Fruit fly (Drosophila melanogaster): ENCODE results near the gene CG33493.

The CG33493 gene

DNA sequence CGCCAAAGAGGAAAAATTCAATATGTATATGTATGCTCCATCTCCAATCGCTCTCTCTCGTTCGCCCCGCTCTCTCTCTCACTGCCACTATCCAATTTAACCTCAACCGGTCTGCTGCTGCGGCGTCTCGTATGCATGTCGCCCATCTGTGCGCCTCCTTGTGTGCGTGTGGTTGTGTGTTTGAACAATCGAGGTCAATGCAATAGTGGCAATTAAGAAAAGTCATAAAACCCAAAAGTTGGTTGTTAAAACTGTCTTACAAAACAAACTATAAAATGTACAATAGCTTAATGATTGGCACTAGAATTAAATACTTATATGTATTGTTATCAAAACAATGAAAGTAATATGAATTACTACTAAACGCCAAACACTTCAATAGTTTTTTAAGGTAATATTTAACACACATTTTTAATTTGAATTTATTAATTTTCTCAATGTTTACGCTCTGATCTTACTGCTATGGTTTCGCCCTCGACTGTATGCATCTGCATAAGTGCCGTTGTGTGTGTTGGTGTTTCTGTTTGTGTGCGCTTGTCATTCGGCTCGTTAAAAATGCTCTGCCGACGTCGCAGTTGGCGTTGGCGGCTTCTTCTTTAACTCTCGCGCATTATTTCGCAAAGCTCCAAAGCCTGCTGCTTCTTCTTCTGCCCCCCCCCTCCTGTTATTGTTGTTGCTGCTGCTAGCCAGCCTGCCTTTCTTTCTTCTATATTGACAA lies 27.4 kb downstream of the CG33493 start (continued):
- TF ChIP-seq crp (GFP tag; optimal IDR thresholded peaks at IDR 0.05) (peak; percentile 10 to 72), HHEX (GFP tag; optimal IDR thresholded peaks at IDR 0.05) (peak; percentile 97), CG14710 (tag; optimal IDR thresholded peaks at IDR 0.05) (peak; percentile 98), Atf3 (GFP tag; optimal IDR thresholded peaks at IDR 0.05) (peak; percentile 78), CG9437 (GFP tag; optimal IDR thresholded peaks at IDR 0.05) (peak; percentile 96), BtbVII (GFP tag; optimal IDR thresholded peaks at IDR 0.05) (peak; percentile 95), pum (GFP tag; optimal IDR thresholded peaks at IDR 0.05) (peak; percentile 77), crc (GFP tag; optimal IDR thresholded peaks at IDR 0.05) (peak; percentile 65), Fer1 (GFP tag; optimal IDR thresholded peaks at IDR 0.05) (peak; percentile 97), cad (GFP tag; optimal IDR thresholded peaks at IDR 0.05) (no peak), CkIIα-i1 (GFP tag; IDR thresholded peaks at IDR 0.05) (no peak), CG1529 (GFP tag; optimal IDR thresholded peaks at IDR 0.05) (peak; percentile 97), tgo (GFP tag; IDR thresholded peaks at IDR 0.05) (peak; percentile 93), cg (GFP tag; optimal IDR thresholded peaks at IDR 0.05) (peak; percentile 94), HLH4C (GFP tag; IDR thresholded peaks at IDR 0.05; ENCODE audit: partially characterized antibody) (no peak), Kr (GFP tag; optimal IDR thresholded peaks at IDR 0.05) (peak; percentile 81), CG12236 (GFP tag; optimal IDR thresholded peaks at IDR 0.05) (peak; percentile 79), lab (GFP tag; optimal IDR thresholded peaks at IDR 0.05) (peak; percentile 96), CG16815 (GFP tag; optimal IDR thresholded peaks at IDR 0.05) (peak; percentile 97), wor (GFP tag; IDR thresholded peaks at IDR 0.05) (peak; percentile 91), CG7786 (GFP tag; optimal IDR thresholded peaks at IDR 0.05) (peak; percentile 74), CG30403 (GFP tag; optimal IDR thresholded peaks at IDR 0.05) (peak; percentile 98), tna (GFP tag; IDR thresholded peaks at IDR 0.05; ENCODE audit: partially characterized antibody) (no peak), trem (tag; optimal IDR thresholded peaks at IDR 0.05) (peak; percentile 97), CG2199 (GFP tag; IDR thresholded peaks at IDR 0.05) (peak; percentile 41; the same call in 2 of the 3 replicates), CG12659 (GFP tag; optimal IDR thresholded peaks at IDR 0.05) (peak; percentile 99), Sox102F (GFP tag; optimal IDR thresholded peaks at IDR 0.05) (peak; percentile 97), Trl (optimal IDR thresholded peaks at IDR 0.05) (peak; percentile 82 to 90), Trl (GFP tag; optimal IDR thresholded peaks at IDR 0.05) (peak; percentile 87), CG11247 (GFP tag; IDR thresholded peaks at IDR 0.05) (no peak; the same call in none of the 2 replicates), h (optimal IDR thresholded peaks at IDR 0.05) (no peak), Elba2 (GFP tag; optimal IDR thresholded peaks at IDR 0.05) (peak; percentile 66), sim (GFP tag; IDR thresholded peaks at IDR 0.05) (peak; percentile 91), lmd (GFP tag; IDR thresholded peaks at IDR 0.05) (peak; percentile 95), CG15514 (GFP tag; optimal IDR thresholded peaks at IDR 0.05) (peak; percentile 87), CG8359 (GFP tag; optimal IDR thresholded peaks at IDR 0.05; ENCODE audit: borderline replicate concordance) (peak; percentile 91), CG13296 (GFP tag; optimal IDR thresholded peaks at IDR 0.05) (peak; percentile 98), Myb (GFP tag; optimal IDR thresholded peaks at IDR 0.05) (peak; percentile 37), CG17612 (GFP tag; IDR thresholded peaks at IDR 0.05) (peak; percentile 53; the same call in 1 of the 2 replicates), CG14014 (GFP tag; IDR thresholded peaks at IDR 0.05) (peak; percentile 90), maf-S (GFP tag; optimal IDR thresholded peaks at IDR 0.05) (peak; percentile 78), Ets97D (GFP tag; optimal IDR thresholded peaks at IDR 0.05) (peak; percentile 65), unpg (GFP tag; optimal IDR thresholded peaks at IDR 0.05) (peak; percentile 97), fd102C (GFP tag; optimal IDR thresholded peaks at IDR 0.05) (peak; percentile 90), Gsc (GFP tag; IDR thresholded peaks at IDR 0.05) (no peak), Camta (GFP tag; optimal IDR thresholded peaks at IDR 0.05) (peak; percentile 90), Dfd (GFP tag; optimal IDR thresholded peaks at IDR 0.05) (peak in 1 of 2 experiments; percentile 41), Asciz (GFP tag; optimal IDR thresholded peaks at IDR 0.05) (peak; percentile 98), knrl (GFP tag; IDR thresholded peaks at IDR 0.05; ENCODE audit: partially characterized antibody) (no peak), chif (GFP tag; optimal IDR thresholded peaks at IDR 0.05) (peak; percentile 88 to 92)

All from whole organism, embryonic.